Fruit fly (Drosophila melanogaster) whole organism, larva: ENCODE data around the gene CG43078.

Experiments used
- noc ChIP-seq: fragments of 200-800 bp; sonication (Bioruptor generic); optimal IDR thresholded peaks from 3 replicates; lab custom pipeline; 2019; ENCODE audit warnings: missing biosample characterization, mild to moderate bottlenecking, missing genetic modification characterization, moderate library complexity

Gene CG43078

DNA sequence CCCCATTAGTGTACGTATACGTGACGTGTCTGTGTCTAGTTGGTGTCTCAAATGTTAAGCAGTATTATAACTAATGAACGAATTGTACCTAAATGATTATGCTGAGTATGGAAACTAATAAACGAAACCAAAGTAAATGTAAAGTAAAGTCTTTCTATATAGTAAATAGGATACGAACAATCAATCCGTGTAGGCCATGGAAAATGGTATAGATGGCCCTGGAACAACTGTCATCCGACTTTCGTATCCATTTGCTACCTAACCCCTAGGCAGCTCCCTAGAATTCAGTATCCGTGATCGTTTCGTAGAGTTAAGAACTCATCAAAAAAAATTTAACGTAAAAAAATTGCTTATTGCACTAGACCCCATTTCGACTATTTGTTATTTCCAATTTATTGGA lies 40.3 kb downstream of the CG43078 start, which contains the start of gene S-Lap1:
S-Lap1 (plus strand) TSS at position 301 of the 400 bp plus-strand sequence.
- TF ChIP-seq noc (tag; lab: Kevin White, UChicago) = no peak

DNA sequence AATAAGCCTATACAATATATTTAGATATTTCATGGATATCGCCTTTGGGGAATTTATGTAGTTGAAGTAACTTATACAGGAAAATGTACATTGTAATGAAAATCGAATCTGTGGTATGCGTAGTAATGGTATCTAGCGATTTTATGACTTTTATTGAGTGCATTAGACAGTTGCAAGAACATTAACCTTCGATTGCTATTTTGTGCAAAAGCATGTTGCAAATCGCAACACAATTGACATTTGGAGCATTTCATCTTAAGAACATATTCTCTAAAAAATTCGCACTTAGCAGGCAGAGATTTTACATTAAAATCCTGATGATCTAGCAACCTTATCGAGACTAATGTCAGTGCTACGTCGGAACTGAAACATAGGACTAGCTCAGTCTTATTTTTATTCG lies 43.0 kb downstream of the CG43078 start, which contains the start of gene S-Lap2:
S-Lap2 (plus strand) TSS at position 301 of the 400 bp plus-strand sequence.
- TF ChIP-seq noc (tag; lab: Kevin White, UChicago) = no peak

DNA sequence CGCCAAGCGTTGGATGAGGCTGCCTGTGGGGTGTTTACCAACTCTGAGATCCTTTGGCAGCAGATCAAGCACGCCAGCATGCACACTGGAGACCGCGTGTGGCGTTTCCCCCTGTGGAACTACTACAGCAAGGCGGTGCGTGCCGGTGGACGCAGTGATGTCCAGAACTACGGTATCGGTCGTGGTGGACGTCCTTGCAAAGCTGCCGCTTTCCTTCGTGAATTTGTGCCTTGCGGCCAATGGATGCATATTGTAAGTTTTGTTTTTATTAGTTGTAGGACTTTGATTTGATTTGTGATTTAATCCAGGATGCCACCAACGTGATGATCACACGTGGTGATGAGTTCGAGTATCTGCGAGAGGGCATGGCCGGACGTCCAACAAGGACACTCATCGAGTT lies 44.9 kb downstream of the CG43078 start:
- TF ChIP-seq noc (tag; lab: Kevin White, UChicago) = no peak

DNA sequence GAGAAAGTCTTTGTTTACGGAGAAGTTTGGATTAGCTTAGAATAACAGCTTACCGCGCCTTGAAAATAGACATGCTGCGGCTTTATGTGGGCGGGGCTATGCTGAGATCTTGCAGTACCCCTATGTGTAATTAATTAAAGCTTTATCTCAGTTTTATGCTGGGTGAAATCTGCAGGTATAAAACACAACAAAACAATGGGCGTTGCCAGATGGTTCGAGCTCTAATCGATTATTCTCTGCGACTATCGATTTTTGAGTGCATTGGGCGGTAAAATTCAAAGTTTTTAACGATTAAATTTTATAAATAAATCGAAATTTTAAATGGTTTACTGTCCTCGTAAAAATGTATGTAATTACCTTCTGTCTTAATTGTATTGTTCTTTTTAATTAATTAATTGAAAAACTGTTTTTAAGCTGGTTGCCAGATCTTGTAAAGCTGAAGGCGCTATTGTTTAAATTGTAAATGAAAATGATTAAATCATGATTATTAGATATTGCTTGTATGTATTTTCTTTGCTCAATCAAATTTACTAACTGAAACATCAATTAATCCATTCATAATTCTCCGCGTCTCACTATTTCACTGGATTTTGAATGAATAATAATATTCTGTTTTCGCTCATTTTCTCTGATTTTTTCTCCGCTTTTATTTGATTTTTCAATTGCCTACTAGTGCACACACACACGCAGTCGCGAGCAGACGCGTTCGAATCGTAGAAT lies 47.3 kb downstream of the CG43078 start, which contains the start of the genes GAPsec and Zasp66:
GAPsec (minus strand) TSS at position 200 of the 720 bp plus-strand sequence.
Zasp66 (plus strand) TSS at position 670 of the 720 bp plus-strand sequence.
- TF ChIP-seq noc (tag; lab: Kevin White, UChicago) = no peak

DNA sequence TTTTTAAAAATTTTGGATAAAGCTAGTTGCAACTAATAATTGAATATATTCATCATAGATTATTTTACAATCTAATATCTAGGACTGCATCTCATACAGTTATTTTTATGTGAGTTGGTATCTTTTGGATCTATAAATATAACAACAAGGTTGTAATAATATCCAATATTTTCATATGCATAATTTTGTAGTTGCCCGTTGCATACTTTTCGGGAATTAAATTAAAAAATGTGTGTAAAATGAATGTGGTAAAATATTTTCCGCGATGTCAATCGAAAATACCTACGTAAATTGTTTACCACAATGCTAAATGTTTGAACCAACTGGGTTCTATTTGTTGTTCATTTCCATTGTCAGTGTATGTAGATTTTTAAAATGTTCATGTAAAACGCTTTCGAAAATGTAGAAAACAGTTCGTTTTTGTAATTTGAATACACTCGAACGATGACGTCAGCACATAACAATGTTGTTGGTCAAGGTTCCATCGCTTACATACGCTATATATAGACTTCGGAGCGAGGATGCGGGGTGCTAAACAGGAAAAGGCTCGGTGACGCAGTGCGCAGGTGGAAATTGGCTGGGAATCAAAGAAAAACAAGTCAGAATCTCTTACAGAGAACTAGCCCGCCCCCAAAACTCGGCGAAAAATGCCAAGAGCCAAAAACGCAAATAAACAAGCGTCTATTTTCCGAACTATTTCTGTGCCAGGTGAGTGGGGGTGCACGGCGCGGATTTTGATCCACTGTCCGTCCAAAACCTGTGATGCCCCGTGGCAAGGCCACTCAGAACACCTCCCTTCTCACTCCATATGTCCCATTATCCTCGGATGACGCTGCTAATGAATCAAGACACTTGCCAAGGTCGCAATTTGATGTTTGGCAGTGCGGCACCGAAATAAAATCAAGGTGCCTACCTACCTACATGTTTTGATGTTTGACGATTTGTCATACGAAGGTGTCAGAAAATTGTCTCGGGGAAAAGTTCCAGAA lies 51.5 kb downstream of the CG43078 start:
- TF ChIP-seq noc (tag; lab: Kevin White, UChicago) = no peak

DNA sequence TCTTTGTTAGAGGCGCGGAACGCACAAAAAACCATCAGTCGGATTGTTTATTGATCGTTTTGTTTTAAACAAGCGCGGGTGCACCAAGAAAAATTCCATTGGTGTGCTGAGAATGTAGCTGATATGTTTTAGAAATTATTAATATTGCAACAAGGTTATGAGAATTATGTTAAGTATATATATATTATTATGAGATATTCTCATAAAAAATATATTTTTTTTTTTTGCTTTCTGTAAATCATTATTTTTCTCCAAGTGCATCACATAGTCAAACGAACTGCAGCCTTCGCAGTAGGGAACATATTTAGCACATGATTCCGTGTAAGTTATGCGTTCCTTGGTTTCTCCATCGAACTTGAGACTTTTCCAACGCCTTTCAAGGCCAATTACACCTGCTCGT lies 52.4 kb downstream of the CG43078 start:
- TF ChIP-seq noc (tag; lab: Kevin White, UChicago) = no peak

DNA sequence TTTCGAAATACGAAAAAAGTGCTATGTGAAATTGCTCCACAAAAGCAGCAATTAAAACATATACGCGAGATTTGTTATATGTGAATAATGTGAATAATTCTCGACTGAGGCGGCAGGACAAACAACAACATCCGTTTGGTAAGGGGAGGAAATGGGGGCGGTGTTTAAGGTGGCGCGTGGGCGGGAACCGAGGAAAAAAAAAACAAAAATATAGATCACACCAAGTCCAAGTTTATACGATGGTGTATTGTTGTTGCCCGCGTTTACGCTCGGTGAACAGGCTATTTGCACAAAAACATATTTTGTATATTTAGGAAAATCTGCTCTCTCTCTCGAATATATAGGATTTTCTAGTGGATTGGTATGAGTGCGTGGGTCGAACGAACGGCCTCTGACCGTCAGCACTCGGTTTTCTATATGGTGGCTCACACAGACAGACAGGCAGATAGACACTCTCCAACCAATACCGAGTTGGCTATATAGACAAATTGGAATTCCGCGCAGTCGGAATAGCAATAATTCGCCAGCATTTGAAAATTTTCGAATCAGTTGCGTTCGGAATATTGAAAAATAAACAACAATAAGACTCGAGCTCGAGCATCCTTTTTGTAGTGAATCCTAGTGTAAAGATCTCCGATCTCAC lies 53.2 kb downstream of the CG43078 start:
- no peak for TF ChIP-seq noc (tag; lab: Kevin White, UChicago)

DNA sequence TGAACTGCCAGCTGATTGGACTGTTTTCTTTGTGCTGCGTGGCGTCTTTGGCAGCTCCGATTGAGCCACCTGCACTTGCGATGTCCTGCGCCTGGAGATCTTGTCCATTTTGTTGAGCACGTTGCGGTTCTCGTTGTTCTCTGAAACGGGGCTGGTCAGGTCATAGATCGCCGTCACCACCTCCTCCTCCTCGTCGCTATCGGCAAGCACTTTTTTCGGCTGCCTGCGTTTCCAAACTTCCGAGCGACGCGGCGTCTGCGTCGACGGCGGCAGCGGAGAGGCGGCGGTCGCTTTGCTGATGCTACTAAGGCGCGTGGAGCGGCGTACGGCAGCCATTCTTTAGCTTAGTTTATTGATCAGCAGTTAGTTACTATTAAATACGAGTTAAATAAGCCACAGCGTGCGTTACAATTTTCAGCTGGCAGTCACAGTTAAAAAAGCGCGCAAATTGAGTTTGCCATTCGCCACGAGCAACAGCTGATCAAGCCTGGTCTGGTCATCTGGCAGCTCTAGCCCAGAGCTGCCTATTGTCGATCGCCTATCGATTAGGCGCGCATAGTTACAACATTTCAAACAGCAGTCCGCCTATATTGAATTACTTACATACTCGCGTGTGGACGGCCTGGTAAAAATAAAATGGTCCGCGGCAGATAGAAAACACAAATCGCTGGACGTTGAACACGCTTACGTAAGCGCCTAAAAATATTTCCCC lies 57.2 kb downstream of the CG43078 start, which contains the start of gene Cdc6:
Cdc6 (minus strand) TSS at position 456 of the 712 bp plus-strand sequence.
- no peak for TF ChIP-seq noc (tag; lab: Kevin White, UChicago)

DNA sequence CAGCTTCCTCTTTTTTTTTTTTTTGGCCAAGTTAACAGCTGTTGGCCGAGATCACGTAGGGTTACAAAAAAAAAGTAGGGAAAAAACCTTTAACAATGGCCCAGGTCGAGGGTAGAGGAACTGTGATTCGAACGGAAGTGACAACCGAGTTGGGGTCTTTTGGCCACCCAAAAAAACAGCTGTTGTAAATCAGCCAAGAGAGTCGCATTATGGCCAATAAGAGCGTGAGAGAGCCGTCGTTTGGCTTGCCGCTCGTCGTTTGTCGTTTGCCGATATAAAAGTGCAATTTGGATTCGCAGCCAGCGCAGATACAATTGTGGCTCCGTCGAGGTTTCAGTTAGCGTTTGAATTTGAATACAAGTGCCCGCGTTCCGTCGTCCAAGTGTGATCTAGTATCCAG lies 63.5 kb downstream of the CG43078 start, which contains the start of gene Cpr66D:
Cpr66D (plus strand) TSS at position 301 of the 400 bp plus-strand sequence.
- no peak for TF ChIP-seq noc (tag; lab: Kevin White, UChicago)

DNA sequence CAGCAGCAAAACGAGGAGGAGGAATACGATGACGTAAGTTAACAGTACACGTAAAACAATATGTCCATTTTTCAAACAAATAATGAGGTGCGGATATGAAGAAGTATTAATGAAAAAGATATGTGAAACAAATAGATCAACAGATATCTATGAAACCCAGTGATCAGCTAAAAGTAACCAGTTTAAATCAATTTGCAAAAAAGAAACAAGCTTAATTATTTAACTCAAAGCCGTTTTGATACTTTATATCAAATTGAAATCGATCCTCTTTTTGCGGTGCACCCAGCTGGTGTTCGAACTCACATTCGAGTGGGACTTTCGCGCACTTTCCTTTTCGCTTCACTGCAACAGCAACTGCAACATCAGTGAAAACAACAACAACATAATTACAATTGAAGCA lies 64.4 kb downstream of the CG43078 start:
- no peak for TF ChIP-seq noc (tag; lab: Kevin White, UChicago)

DNA sequence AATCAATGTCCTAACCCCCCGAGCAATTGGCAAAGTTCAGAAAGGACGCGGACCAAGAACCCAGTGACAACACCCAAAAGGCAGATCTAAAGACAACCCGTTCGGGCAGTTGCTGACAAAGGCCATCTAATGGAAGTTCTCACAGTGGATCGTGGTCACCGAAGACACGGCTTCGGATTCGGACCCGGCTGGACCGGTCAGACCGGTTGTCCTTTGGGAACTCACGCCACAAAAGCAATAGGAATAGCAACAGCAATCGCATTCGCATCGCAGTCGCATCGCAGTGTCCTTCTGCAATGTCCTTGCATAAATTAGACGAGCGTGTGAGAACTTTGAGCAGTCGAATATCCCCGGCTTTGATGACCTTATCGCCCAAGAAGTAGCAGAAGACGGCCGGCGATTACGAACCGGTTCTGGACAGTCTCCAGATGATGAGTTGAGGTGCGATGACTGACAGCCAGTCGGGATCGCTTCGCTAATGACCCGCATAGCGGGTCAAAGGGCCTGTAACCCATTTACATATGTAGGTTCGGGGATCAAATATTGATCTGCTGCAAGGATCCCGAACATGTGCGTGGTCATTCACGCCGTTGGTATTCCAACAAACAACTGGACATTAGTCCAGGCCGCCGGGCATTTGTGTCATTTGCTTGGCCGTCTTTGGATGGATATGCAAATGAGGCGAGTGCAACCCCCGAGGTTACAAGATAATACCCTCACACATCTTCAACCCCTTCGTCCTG lies 67.4 kb downstream of the CG43078 start:
- TF ChIP-seq noc (tag; lab: Kevin White, UChicago) = no peak

DNA sequence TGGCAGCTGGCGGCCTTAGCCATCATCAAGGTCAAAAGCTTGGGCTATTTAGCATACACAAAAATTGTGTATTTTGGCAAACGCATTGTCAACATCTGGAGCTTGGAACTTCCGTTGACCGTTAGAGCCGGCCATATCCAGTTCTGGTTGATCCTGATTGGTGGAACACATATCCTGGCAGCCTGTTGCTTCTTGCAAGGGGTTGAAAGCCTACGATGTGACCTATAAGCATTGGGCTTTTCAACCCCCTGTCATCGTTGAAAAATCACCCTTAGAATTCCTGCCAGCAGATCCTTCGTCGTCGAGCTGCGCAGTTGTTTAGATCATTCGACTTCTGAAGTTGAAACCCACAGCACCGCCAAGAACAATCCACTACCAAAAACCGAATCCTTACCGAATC lies 70.2 kb downstream of the CG43078 start, which contains the start of the genes CG13305 and Pex7:
CG13305 (minus strand) TSS at position 2 of the 400 bp plus-strand sequence.
Pex7 (plus strand) TSS at position 325 of the 400 bp plus-strand sequence.
- no peak for TF ChIP-seq noc (tag; lab: Kevin White, UChicago)

DNA sequence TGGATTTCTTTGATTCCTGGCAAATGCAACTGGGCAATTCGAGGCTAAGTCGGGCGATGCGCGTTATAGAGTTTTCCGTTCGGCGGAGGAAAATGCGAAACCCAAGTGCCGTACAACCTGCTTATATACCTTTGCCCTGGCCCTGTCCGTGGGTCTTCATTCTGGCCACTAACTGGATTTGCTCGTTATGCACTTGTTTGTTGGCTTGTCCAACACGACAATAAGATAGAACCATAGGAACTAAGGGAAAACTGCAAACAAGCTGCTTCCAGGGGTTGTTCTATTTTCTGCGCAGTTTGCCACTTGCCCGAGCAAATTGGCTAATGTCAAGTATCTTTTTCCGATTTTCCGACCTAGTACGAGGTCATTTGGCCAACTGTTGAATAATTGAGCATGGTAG lies 72.2 kb downstream of the CG43078 start, which contains the start of gene Arr2:
Arr2 (minus strand) TSS at position 101 of the 400 bp plus-strand sequence.
- TF ChIP-seq noc (tag; lab: Kevin White, UChicago) = no peak
